Fruit fly (Drosophila melanogaster): ENCODE measurements around the gene CG11327.

Gene CG11327

DNA sequence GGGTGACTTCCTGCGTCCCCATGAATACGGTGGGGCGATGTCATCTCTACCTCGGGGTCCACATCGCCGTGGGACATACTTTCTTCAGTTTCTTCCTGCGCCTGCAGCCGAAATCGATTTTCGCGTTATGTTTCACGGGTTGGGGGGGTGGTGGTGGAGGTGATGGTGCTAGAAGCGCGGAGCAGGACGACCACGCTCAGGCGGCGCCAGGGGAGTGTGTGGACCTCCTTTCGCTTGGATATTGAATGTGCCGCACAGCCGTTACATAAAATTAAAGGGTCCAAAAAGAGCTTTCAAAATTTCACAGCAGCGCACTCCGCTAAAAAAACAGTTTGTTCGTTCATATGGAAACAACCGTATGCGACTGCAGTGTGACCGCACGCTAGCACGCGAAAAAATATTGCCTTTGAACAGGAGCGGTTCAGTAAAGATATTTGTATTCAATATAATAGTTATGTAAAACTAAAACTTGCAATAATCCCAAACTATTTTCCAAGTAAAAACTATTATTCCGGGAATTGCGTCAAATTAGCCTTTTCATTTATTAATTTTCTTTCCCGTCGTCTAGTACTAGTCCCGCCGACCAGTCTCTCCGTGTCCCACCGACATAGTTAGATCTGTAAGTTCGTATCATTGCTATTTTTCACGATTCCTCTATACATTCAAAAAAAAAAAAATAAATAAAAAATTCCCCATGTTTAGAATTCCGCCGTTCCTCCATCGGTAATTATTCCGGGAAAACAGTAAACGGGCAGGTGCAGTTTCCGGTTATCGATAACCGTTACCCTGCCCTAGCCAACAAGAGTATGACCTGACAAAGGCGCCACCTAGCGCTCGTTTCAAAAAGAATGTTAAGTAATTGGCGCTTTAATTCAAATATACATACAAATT, 2.3 kb downstream of the CG11327 start, which contains the start of gene Nhe3 (continued):
- TF ChIP-seq CG4707 (GFP tag; optimal IDR thresholded peaks at IDR 0.05) (no peak), Camta (GFP tag; optimal IDR thresholded peaks at IDR 0.05) (peak; percentile 60), hb (GFP tag; IDR thresholded peaks at IDR 0.05; ENCODE audit: partially characterized antibody) (no peak), CG18011 (GFP tag; optimal IDR thresholded peaks at IDR 0.05) (peak; percentile 54), psq (GFP tag; optimal IDR thresholded peaks at IDR 0.05) (peak; percentile 39), CG2712 (tag; optimal IDR thresholded peaks at IDR 0.05) (peak; percentile 82), CG4282 (GFP tag; optimal IDR thresholded peaks at IDR 0.05) (no peak), klu (GFP tag; IDR thresholded peaks at IDR 0.05) (peak; percentile 74), grau (tag; optimal IDR thresholded peaks at IDR 0.05) (peak; percentile 78), TFAM (GFP tag; optimal IDR thresholded peaks at IDR 0.05) (no peak), Atf-2 (GFP tag; optimal IDR thresholded peaks at IDR 0.05) (peak; percentile 72), CG8944 (GFP tag; optimal IDR thresholded peaks at IDR 0.05) (peak; percentile 68), zfh2 (GFP tag; optimal IDR thresholded peaks at IDR 0.05) (peak; percentile 84), CG15479 (GFP tag; optimal IDR thresholded peaks at IDR 0.05) (no peak), NFAT (GFP tag; IDR thresholded peaks at IDR 0.05) (peak; percentile 84), pan (optimal IDR thresholded peaks at IDR 0.05) (no peak), pan (GFP tag; optimal IDR thresholded peaks at IDR 0.05 in 1 of 2, IDR thresholded peaks at IDR 0.05 in 1 of 2) (peak in 1 of 2 experiments; percentile 85), CG6272 (GFP tag; IDR thresholded peaks at IDR 0.05) (peak; percentile 83), CG10321 (GFP tag; IDR thresholded peaks at IDR 0.05) (peak; percentile 40; the same call in 1 of the 2 replicates), CG11247 (GFP tag; IDR thresholded peaks at IDR 0.05) (peak; percentile 80), CG13296 (GFP tag; optimal IDR thresholded peaks at IDR 0.05) (peak; percentile 79), Usf (GFP tag; optimal IDR thresholded peaks at IDR 0.05) (peak; percentile 63), bbx (GFP tag; IDR thresholded peaks at IDR 0.05; ENCODE audit: partially characterized antibody) (peak; percentile 51; the same call in 1 of the 2 replicates), Dll (GFP tag; IDR thresholded peaks at IDR 0.05; ENCODE audit: partially characterized antibody) (peak; percentile 66; the same call in 3 of the 4 replicates), jumu (GFP tag; optimal IDR thresholded peaks at IDR 0.05) (peak; percentile 80), CG34422 (GFP tag; IDR thresholded peaks at IDR 0.05) (peak; percentile 77), pfk (GFP tag; optimal IDR thresholded peaks at IDR 0.05) (peak; percentile 83), Trl (optimal IDR thresholded peaks at IDR 0.05) (no peak), Trl (GFP tag; optimal IDR thresholded peaks at IDR 0.05) (peak; percentile 75), Sin3A (optimal IDR thresholded peaks at IDR 0.05) (peak; percentile 67), schlank (tag; optimal IDR thresholded peaks at IDR 0.05) (peak; percentile 43), pho (GFP tag; optimal IDR thresholded peaks at IDR 0.05) (peak; percentile 87), Hr51 (GFP tag; optimal IDR thresholded peaks at IDR 0.05) (peak; percentile 32 to 82), Deaf1 (tag; optimal IDR thresholded peaks at IDR 0.05) (peak; percentile 26), hth (optimal IDR thresholded peaks at IDR 0.05) (no peak), Hr39 (optimal IDR thresholded peaks at IDR 0.05) (no peak), Ravus (GFP tag; IDR thresholded peaks at IDR 0.05) (peak; percentile 45), YL-1 (GFP tag; optimal IDR thresholded peaks at IDR 0.05) (peak; percentile 83), fu2 (GFP tag; optimal IDR thresholded peaks at IDR 0.05) (peak; percentile 78), HmgZ (tag; optimal IDR thresholded peaks at IDR 0.05) (peak; percentile 62), HLHmδ (GFP tag; optimal IDR thresholded peaks at IDR 0.05) (no peak), tup (GFP tag; optimal IDR thresholded peaks at IDR 0.05) (peak; percentile 74), unc-4 (GFP tag; IDR thresholded peaks at IDR 0.05; ENCODE audit: partially characterized antibody) (peak; percentile 54), Bdp1 (GFP tag; optimal IDR thresholded peaks at IDR 0.05) (peak; percentile 74), CG7786 (GFP tag; optimal IDR thresholded peaks at IDR 0.05) (peak; percentile 82), CG6175 (GFP tag; IDR thresholded peaks at IDR 0.05) (0 out of 3 replicates have a peak, but pooled peaks have one; percentile 42), Adf1 (GFP tag; IDR thresholded peaks at IDR 0.05) (peak; percentile 37; the same call in 1 of the 2 replicates), CG1529 (GFP tag; optimal IDR thresholded peaks at IDR 0.05) (peak; percentile 53), Poxn (GFP tag; IDR thresholded peaks at IDR 0.05) (peak; percentile 60), CG7372 (GFP tag; IDR thresholded peaks at IDR 0.05) (peak; percentile 74)

Data from whole organism, embryonic.